Worm (Caenorhabditis elegans) whole organism, L1 larva: Measurements from ENCODE around the gene ccdc-55.

ENCODE experiments used
- C04F5.9 ChIP-seq: sonication (generic microtip); optimal IDR thresholded peaks from 2 replicates; lab custom pipeline; 2016; ENCODE audit warnings: missing genetic modification characterization, missing compliant biosample characterization
- C34B4.2 ChIP-seq: sonication (generic microtip); optimal IDR thresholded peaks from 2 replicates; lab custom pipeline; 2017; ENCODE audit warnings: mild to moderate bottlenecking, missing genetic modification characterization, missing compliant biosample characterization
- Y116A8C.19 ChIP-seq: sonication (generic microtip); optimal IDR thresholded peaks from 2 replicates; lab custom pipeline; 2016; ENCODE audit warnings: missing compliant biosample characterization, missing genetic modification characterization, borderline replicate concordance
- aha-1 ChIP-seq: fragments of 150-350 bp; optimal IDR thresholded peaks from 2 replicates; lab custom pipeline; 2014; ENCODE audit warnings: missing biosample characterization, missing genetic modification characterization
- alr-1 ChIP-seq: fragments of 200-800 bp; sonication (Bioruptor generic); optimal IDR thresholded peaks from 2 replicates; lab custom pipeline; 2018; ENCODE audit warnings: borderline replicate concordance, mild to moderate bottlenecking, missing genetic modification characterization, missing compliant biosample characterization
- aly-2 ChIP-seq: fragments of 150-350 bp; optimal IDR thresholded peaks from 2 replicates; lab custom pipeline; 2014; ENCODE audit warnings: missing biosample characterization, missing genetic modification characterization
- ama-1 ChIP-seq: fragments of 150-350 bp; optimal IDR thresholded peaks from 2 replicates; lab custom pipeline; 2014
- ceh-63 ChIP-seq: fragments of 200-800 bp; sonication (Bioruptor generic); optimal IDR thresholded peaks from 2 replicates; lab custom pipeline; 2018; ENCODE audit warnings: mild to moderate bottlenecking, missing genetic modification characterization, missing compliant biosample characterization
- ceh-8 ChIP-seq: fragments of 200-800 bp; sonication (Bioruptor generic); optimal IDR thresholded peaks from 2 replicates; lab custom pipeline; 2018; ENCODE audit warnings: mild to moderate bottlenecking, missing genetic modification characterization, moderate library complexity, missing compliant biosample characterization
- ces-1 ChIP-seq: fragments of 150-350 bp; optimal IDR thresholded peaks from 2 replicates; lab custom pipeline; 2014; ENCODE audit warnings: missing biosample characterization, missing genetic modification reagents, missing genetic modification characterization
- dsc-1 ChIP-seq: sonication (generic microtip); optimal IDR thresholded peaks from 2 replicates; lab custom pipeline; 2016; ENCODE audit warnings: mild to moderate bottlenecking, missing genetic modification characterization, missing compliant biosample characterization
- efl-1 ChIP-seq, 4 experiments: fragments of 150-350 bp; optimal IDR thresholded peaks in 3 of 4; peaks in 1 of 4; 1 replicate in 1 of 4; 2 replicates in 3 of 4; lab custom pipeline; 2014; ENCODE audit warnings: missing biosample characterization in 2 of 4, missing genetic modification characterization in 2 of 4, missing genetic modification reagents in 2 of 4
- efl-3 ChIP-seq: fragments of 200-800 bp; sonication (Bioruptor generic); optimal IDR thresholded peaks from 2 replicates; lab custom pipeline; 2018; ENCODE audit warnings: mild to moderate bottlenecking, missing genetic modification characterization, missing compliant biosample characterization
- egl-13 ChIP-seq: sonication (generic microtip); optimal IDR thresholded peaks from 2 replicates; lab custom pipeline; 2016; ENCODE audit warnings: missing genotype, missing genetic modification reagents, missing genetic modification characterization, missing compliant biosample characterization
- egl-27 ChIP-seq, 2 experiments: fragments of 150-350 bp in 1 of 2; sonication (generic microtip); optimal IDR thresholded peaks; 3 replicates each; lab custom pipeline; 2017 to 2018; ENCODE audit warnings: missing biosample characterization in 2 of 2, missing genetic modification characterization in 2 of 2, missing genetic modification reagents in 2 of 2
- elt-2 ChIP-seq: sonication (generic microtip); optimal IDR thresholded peaks from 2 replicates; lab custom pipeline; 2016; ENCODE audit warnings: missing genetic modification characterization, mild to moderate bottlenecking, inconsistent platforms, missing compliant biosample characterization, missing genetic modification reagents
- elt-3 ChIP-seq, 6 experiments: fragments of 150-350 bp in 1 of 6; sonication (generic microtip); optimal IDR thresholded peaks; 2 replicates each; lab custom pipeline; 2017 to 2018; ENCODE audit warnings: missing biosample characterization in 6 of 6, missing genetic modification characterization in 6 of 6, inconsistent platforms in 1 of 6
- ets-5 ChIP-seq: fragments of 200-800 bp; sonication (Bioruptor generic); IDR thresholded peaks from 2 replicates; pipeline ENCODE4 v1.3.6; 2022; ENCODE audit warnings: missing genetic modification characterization, missing compliant biosample characterization
- fkh-10 ChIP-seq: sonication (generic microtip); optimal IDR thresholded peaks from 2 replicates; lab custom pipeline; 2017; ENCODE audit warnings: missing biosample characterization, missing genetic modification reagents, missing genetic modification characterization
- fkh-8 ChIP-seq: sonication (generic microtip); optimal IDR thresholded peaks from 2 replicates; lab custom pipeline; 2016; ENCODE audit warnings: mild to moderate bottlenecking, missing genetic modification characterization, missing compliant biosample characterization
- fos-1 ChIP-seq: fragments of 150-350 bp; optimal IDR thresholded peaks from 2 replicates; lab custom pipeline; 2014; ENCODE audit warnings: missing biosample characterization, missing genetic modification characterization
- grh-1 ChIP-seq: fragments of 200-800 bp; sonication (Bioruptor generic); IDR thresholded peaks from 2 replicates; pipeline ENCODE4 v1.3.6; 2022; ENCODE audit warnings: missing genetic modification reagents, missing genetic modification characterization, missing compliant biosample characterization
- hlh-4 ChIP-seq: sonication (generic microtip); optimal IDR thresholded peaks from 2 replicates; lab custom pipeline; 2016; ENCODE audit warnings: mild to moderate bottlenecking, missing genetic modification characterization, missing compliant biosample characterization
- hpl-2 ChIP-seq: fragments of 150-350 bp; optimal IDR thresholded peaks from 2 replicates; lab custom pipeline; 2014; ENCODE audit warnings: missing biosample characterization, missing genetic modification reagents, missing genetic modification characterization
- isw-1 ChIP-seq: fragments of 200-800 bp; sonication (Bioruptor generic); IDR thresholded peaks from 2 replicates; pipeline ENCODE4 v1.3.6; 2022; ENCODE audit warnings: missing genetic modification characterization, missing compliant biosample characterization
- lin-13 ChIP-seq: fragments of 150-350 bp; optimal IDR thresholded peaks from 2 replicates; lab custom pipeline; 2014; ENCODE audit warnings: missing biosample characterization, missing genetic modification reagents, missing genetic modification characterization
- lin-14 ChIP-seq: fragments of 200-800 bp; sonication (Bioruptor generic); optimal IDR thresholded peaks from 2 replicates; lab custom pipeline; 2018; ENCODE audit warnings: mild to moderate bottlenecking, missing genetic modification characterization, moderate library complexity, missing compliant biosample characterization
- lin-15B ChIP-seq: fragments of 150-350 bp; sonication (generic microtip); optimal IDR thresholded peaks from 3 replicates; lab custom pipeline; 2014; ENCODE audit warnings: missing biosample characterization, missing genetic modification characterization
- mef-2 ChIP-seq: fragments of 150-350 bp; optimal IDR thresholded peaks from 2 replicates; lab custom pipeline; 2014; ENCODE audit warnings: missing biosample characterization, missing genetic modification characterization
- mep-1 ChIP-seq: fragments of 150-350 bp; optimal IDR thresholded peaks from 2 replicates; lab custom pipeline; 2014; ENCODE audit warnings: missing biosample characterization, missing genetic modification characterization
- nhr-11 ChIP-seq: fragments of 150-350 bp; optimal IDR thresholded peaks from 2 replicates; lab custom pipeline; 2014; ENCODE audit warnings: missing biosample characterization, missing genetic modification characterization
- nhr-19 ChIP-seq: fragments of 200-800 bp; sonication (Bioruptor generic); conservative IDR thresholded peaks from 2 replicates; pipeline ENCODE4 v1.3.6; 2022; ENCODE audit warnings: missing genetic modification characterization, missing compliant biosample characterization
- nhr-237 ChIP-seq: fragments of 150-350 bp; optimal IDR thresholded peaks from 2 replicates; lab custom pipeline; 2014; ENCODE audit warnings: missing biosample characterization, missing genetic modification characterization
- nhr-28 ChIP-seq: fragments of 150-350 bp; optimal IDR thresholded peaks from 2 replicates; lab custom pipeline; 2014; ENCODE audit warnings: missing biosample characterization, missing genetic modification characterization
- nhr-77 ChIP-seq: fragments of 150-350 bp; optimal IDR thresholded peaks from 2 replicates; lab custom pipeline; 2014; ENCODE audit warnings: missing biosample characterization, missing genetic modification characterization
- pag-3 ChIP-seq: sonication (generic microtip); optimal IDR thresholded peaks from 2 replicates; lab custom pipeline; 2017; ENCODE audit warnings: missing genetic modification characterization, mild to moderate bottlenecking, missing compliant biosample characterization, antibody characterized with exemption, borderline replicate concordance; ENCODE audit not compliant: insufficient read depth
- pax-3 ChIP-seq: fragments of 200-800 bp; sonication (Bioruptor generic); optimal IDR thresholded peaks from 2 replicates; lab custom pipeline; 2018; ENCODE audit warnings: mild to moderate bottlenecking, missing genetic modification characterization, moderate library complexity, missing compliant biosample characterization
- rnt-1 ChIP-seq: sonication (generic microtip); optimal IDR thresholded peaks from 2 replicates; lab custom pipeline; 2016; ENCODE audit warnings: mild to moderate bottlenecking, missing genetic modification characterization, moderate library complexity, missing compliant biosample characterization
- tbx-2 ChIP-seq: sonication (generic microtip); optimal IDR thresholded peaks from 2 replicates; lab custom pipeline; 2016; ENCODE audit warnings: missing genetic modification characterization, missing compliant biosample characterization
- unc-130 ChIP-seq: fragments of 150-350 bp; optimal IDR thresholded peaks from 2 replicates; lab custom pipeline; 2017; ENCODE audit warnings: missing biosample characterization, missing genetic modification characterization, inconsistent platforms
- unc-30 ChIP-seq: sonication (generic microtip); optimal IDR thresholded peaks from 2 replicates; lab custom pipeline; 2017; ENCODE audit warnings: missing biosample characterization, missing genetic modification characterization
- ztf-11 ChIP-seq, 2 experiments: sonication (generic microtip); optimal IDR thresholded peaks; 2 replicates each; lab custom pipeline; 2016 to 2017; ENCODE audit warnings: missing genetic modification characterization in 2 of 2, missing biosample characterization in 1 of 2, missing compliant biosample characterization in 1 of 2

The ccdc-55 gene

ce11 chrIII:4150919-4151318 lies 17.6 kb downstream of the ccdc-55 start (continued):
- TF ChIP-seq ets-5 (GFP tag; lab: Robert Waterston, UW), result no peak
- peak; percentile 34 for TF ChIP-seq lin-13 (GFP tag; lab: Kevin White, UChicago)
- peak; percentile 69 for TF ChIP-seq tbx-2 (tag; lab: Kevin White, UChicago)
- no peak for TF ChIP-seq Y116A8C.19
- peak; percentile 76 for TF ChIP-seq rnt-1 (tag; lab: Kevin White, UChicago)
- no peak for TF ChIP-seq ceh-63 (GFP tag; lab: Kevin White, UChicago)
- no peak for TF ChIP-seq ces-1
- no peak for TF ChIP-seq alr-1
- TF ChIP-seq nhr-237 (tag; lab: Kevin White, UChicago), result peak; percentile 54
- TF ChIP-seq efl-1 (optimal IDR thresholded peaks at IDR 0.05; lab: Kevin White, UChicago), result peak; percentile 96 to 98
- peak; percentile 99 to 100 for TF ChIP-seq efl-1 (GFP tag; optimal IDR thresholded peaks at IDR 0.05 in 1 of 2; lab: Kevin White, UChicago)
- no peak for TF ChIP-seq nhr-11 (tag; lab: Kevin White, UChicago)
- peak; percentile 35; the same call in 1 of the 2 replicates for TF ChIP-seq grh-1 (GFP tag; lab: Robert Waterston, UW)
- TF ChIP-seq dsc-1 (tag; lab: Kevin White, UChicago), result peak; percentile 58
- no peak for TF ChIP-seq egl-27 (tag; optimal IDR thresholded peaks at IDR 0.05; lab: Kevin White, UChicago)
- peak; percentile 50 for TF ChIP-seq pax-3 (tag; lab: Kevin White, UChicago)
- peak; percentile 92 for TF ChIP-seq mep-1 (tag; lab: Kevin White, UChicago)
- peak; percentile 81 for TF ChIP-seq nhr-19 (GFP tag; lab: Robert Waterston, UW)
- no peak for TF ChIP-seq unc-30
- peak; percentile 15 for TF ChIP-seq nhr-77 (tag; lab: Kevin White, UChicago)
- no peak for TF ChIP-seq hpl-2 (GFP tag; lab: Kevin White, UChicago)
- TF ChIP-seq fkh-8 (tag; lab: Kevin White, UChicago), result peak; percentile 76
- TF ChIP-seq isw-1 (GFP tag; lab: Robert Waterston, UW), result peak; percentile 74
- no peak for TF ChIP-seq efl-3 (GFP tag; lab: Kevin White, UChicago)
- peak; percentile 89 for TF ChIP-seq unc-130 (tag; lab: Kevin White, UChicago)
- TF ChIP-seq ceh-8 (GFP tag; lab: Kevin White, UChicago), result no peak
- TF ChIP-seq fkh-10, result peak; percentile 22
- no peak for TF ChIP-seq aly-2 (tag; lab: Kevin White, UChicago)
- peak; percentile 20 for TF ChIP-seq C04F5.9
- peak; percentile 42 for TF ChIP-seq lin-15B (tag; lab: Kevin White, UChicago)
- TF ChIP-seq mef-2 (tag; lab: Kevin White, UChicago), result no peak
- no peak for TF ChIP-seq C34B4.2 (tag; lab: Kevin White, UChicago)

ce11 chrIII:4143170-4143569 lies 25.4 kb downstream of the ccdc-55 start:
- TF ChIP-seq ets-5 (GFP tag; lab: Robert Waterston, UW), result no peak
- no peak for TF ChIP-seq aha-1
- no peak for TF ChIP-seq efl-1 (optimal IDR thresholded peaks at IDR 0.05; lab: Kevin White, UChicago)
- TF ChIP-seq efl-1 (GFP tag; optimal IDR thresholded peaks at IDR 0.05 in 1 of 2; lab: Kevin White, UChicago), result peak in 1 of 2 experiments; percentile 15
- TF ChIP-seq nhr-77 (tag; lab: Kevin White, UChicago), result no peak
- no peak for TF ChIP-seq isw-1 (GFP tag; lab: Robert Waterston, UW)
- no peak for TF ChIP-seq fos-1 (tag; lab: Kevin White, UChicago)
- TF ChIP-seq mep-1 (tag; lab: Kevin White, UChicago), result no peak

ce11 chrIII:4137180-4137579 lies 31.4 kb downstream of the ccdc-55 start:
- TF ChIP-seq ama-1 (no peak), nhr-28 (tag; lab: Kevin White, UChicago) (no peak), ztf-11 (tag; optimal IDR thresholded peaks at IDR 0.05; lab: Kevin White, UChicago) (no peak), isw-1 (GFP tag; lab: Robert Waterston, UW) (no peak), nhr-237 (tag; lab: Kevin White, UChicago) (no peak), hlh-4 (no peak), fos-1 (tag; lab: Kevin White, UChicago) (no peak), elt-3 (tag; optimal IDR thresholded peaks at IDR 0.05; lab: Kevin White, UChicago) (no peak), lin-14 (GFP tag; lab: Kevin White, UChicago) (no peak), pag-3 (tag; lab: Kevin White, UChicago) (no peak), grh-1 (GFP tag; lab: Robert Waterston, UW) (no peak), elt-2 (tag; lab: Kevin White, UChicago) (no peak), tbx-2 (tag; lab: Kevin White, UChicago) (no peak), pax-3 (tag; lab: Kevin White, UChicago) (no peak), unc-30 (no peak), Y116A8C.19 (no peak), unc-130 (tag; lab: Kevin White, UChicago) (no peak), egl-13 (tag; lab: Kevin White, UChicago) (no peak)
